Worm (Caenorhabditis elegans): Measurements from ENCODE around the gene ora-1.

DNA sequence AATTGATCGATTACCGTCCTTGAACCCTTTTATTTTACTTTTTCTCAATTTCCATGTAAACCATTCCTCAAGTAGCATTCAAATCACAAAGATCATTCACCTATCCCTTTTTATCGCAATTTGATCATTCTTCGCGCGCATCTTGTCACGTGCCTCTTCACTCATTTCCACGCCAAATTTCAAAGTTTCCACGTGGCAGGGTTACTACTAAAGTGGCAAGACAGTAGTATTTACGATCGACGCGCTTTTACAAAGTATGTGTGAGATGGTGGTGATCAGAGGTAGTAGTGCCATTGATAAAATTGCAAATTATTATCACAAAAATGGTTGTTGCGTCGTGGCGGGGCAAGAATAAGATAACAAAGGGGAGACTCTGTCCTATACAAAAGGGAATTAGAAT is 50.7 kb downstream of the ora-1 start:
- no peak for TF ChIP-seq odd-2 (tag; optimal IDR thresholded peaks at IDR 0.05)
- TF ChIP-seq fkh-10 (GFP tag; optimal IDR thresholded peaks at IDR 0.05) = no peak
- no peak for TF ChIP-seq ets-4 (tag; optimal IDR thresholded peaks at IDR 0.05)
- no peak for TF ChIP-seq sdc-2 (tag; optimal IDR thresholded peaks at IDR 0.05)
- no peak for TF ChIP-seq nhr-11 (tag; optimal IDR thresholded peaks at IDR 0.05)
- TF ChIP-seq fkh-6 (tag; optimal IDR thresholded peaks at IDR 0.05) = no peak
- TF ChIP-seq dmd-4 (tag; optimal IDR thresholded peaks at IDR 0.05; ENCODE audit: borderline replicate concordance) = no peak
